Fruit fly (Drosophila melanogaster): ENCODE results near the gene CG1440.

Gene CG1440

dm6 chrX:8489048-8489447 lies 52.2 kb downstream of the CG1440 start, which contains the start of gene CG33181:
TSS of gene CG33181 (plus strand) at chrX:8489348.
- TF ChIP-seq D1 (tag; optimal IDR thresholded peaks at IDR 0.05) (no peak), CG14655 (GFP tag; optimal IDR thresholded peaks at IDR 0.05) (no peak), CG8159 (tag; optimal IDR thresholded peaks at IDR 0.05) (no peak), gl (tag; optimal IDR thresholded peaks at IDR 0.05) (no peak), CG4496 (GFP tag; IDR thresholded peaks at IDR 0.05) (no peak), CG15710 (tag; optimal IDR thresholded peaks at IDR 0.05) (no peak), CG8301 (tag; optimal IDR thresholded peaks at IDR 0.05) (no peak), fd96Ca (GFP tag; IDR thresholded peaks at IDR 0.05) (no peak)

dm6 chrX:8489485-8489970 lies 52.7 kb downstream of the CG1440 start, which contains the start of gene otu:
TSS of gene otu (minus strand) at chrX:8489535.
- TF ChIP-seq CG32121 (GFP tag; IDR thresholded peaks at IDR 0.05), result no peak
- no peak for TF ChIP-seq Snoo (tag; optimal IDR thresholded peaks at IDR 0.05)
- TF ChIP-seq Pif1A (GFP tag; optimal IDR thresholded peaks at IDR 0.05), result no peak
- TF ChIP-seq CG14655 (GFP tag; optimal IDR thresholded peaks at IDR 0.05), result no peak
- no peak for TF ChIP-seq EcR (GFP tag; optimal IDR thresholded peaks at IDR 0.05)
- TF ChIP-seq CG4496 (GFP tag; IDR thresholded peaks at IDR 0.05), result no peak
- TF ChIP-seq CG10348 (GFP tag; IDR thresholded peaks at IDR 0.05), result no peak
- TF ChIP-seq Ets98B (GFP tag; IDR thresholded peaks at IDR 0.05), result no peak
- TF ChIP-seq CG34367 (tag; optimal IDR thresholded peaks at IDR 0.05), result no peak
- no peak for TF ChIP-seq CG8301 (tag; optimal IDR thresholded peaks at IDR 0.05)
- TF ChIP-seq Pif1B (GFP tag; optimal IDR thresholded peaks at IDR 0.05), result no peak
- TF ChIP-seq CG8159 (tag; optimal IDR thresholded peaks at IDR 0.05), result no peak
- no peak for TF ChIP-seq rn (GFP tag; IDR thresholded peaks at IDR 0.05)
- no peak for TF ChIP-seq gl (tag; optimal IDR thresholded peaks at IDR 0.05)

dm6 chrX:8490291-8490975 lies 53.6 kb downstream of the CG1440 start:
- no peak for TF ChIP-seq CG17806 (tag; optimal IDR thresholded peaks at IDR 0.05)
- TF ChIP-seq EcR (GFP tag; optimal IDR thresholded peaks at IDR 0.05), result peak; percentile 52

Data from whole organism, pupa.